Fruit fly (Drosophila melanogaster) whole organism, embryonic: ENCODE results near the gene CG17154.

Source experiments
- B-H1 ChIP-seq: fragments of 200-800 bp; sonication (Bioruptor generic); IDR thresholded peaks from 3 replicates; pipeline ENCODE4 v1.3.6; 2022; ENCODE audit warnings: missing biosample characterization, missing genetic modification characterization
- CG10366 ChIP-seq: fragments of 200-800 bp; sonication (Bioruptor generic); IDR thresholded peaks from 2 replicates; pipeline ENCODE4 v1.3.6; 2022; ENCODE audit warnings: missing biosample characterization, missing genetic modification characterization
- CG10543 ChIP-seq: fragments of 200-800 bp; sonication (Bioruptor generic); optimal IDR thresholded peaks from 3 replicates; lab custom pipeline; 2017; ENCODE audit warnings: missing biosample characterization, mild to moderate bottlenecking, missing genetic modification characterization, moderate library complexity
- CG1233 ChIP-seq: fragments of 200-800 bp; sonication (Bioruptor generic); optimal IDR thresholded peaks from 4 replicates; lab custom pipeline; 2018; ENCODE audit warnings: missing biosample characterization, mild to moderate bottlenecking, missing genetic modification characterization
- CG12744 ChIP-seq: fragments of 200-800 bp; sonication (Bioruptor generic); optimal IDR thresholded peaks from 2 replicates; lab custom pipeline; 2016; ENCODE audit warnings: missing biosample characterization, missing genetic modification characterization
- CG13123 ChIP-seq: fragments of 200-800 bp; sonication (Bioruptor generic); optimal IDR thresholded peaks from 2 replicates; lab custom pipeline; 2016; ENCODE audit warnings: missing biosample characterization, missing genetic modification characterization
- CG15696 ChIP-seq: fragments of 200-800 bp; sonication (Bioruptor generic); optimal IDR thresholded peaks from 2 replicates; lab custom pipeline; 2019; ENCODE audit warnings: missing biosample characterization, mild to moderate bottlenecking, missing genetic modification characterization, moderate library complexity
- CG18476 ChIP-seq: fragments of 200-800 bp; sonication (Bioruptor generic); optimal IDR thresholded peaks from 2 replicates; lab custom pipeline; 2016; ENCODE audit warnings: missing biosample characterization, mild to moderate bottlenecking, missing genetic modification characterization
- CG2889 ChIP-seq: fragments of 200-800 bp; sonication (Bioruptor generic); IDR thresholded peaks from 3 replicates; pipeline ENCODE4 v1.3.6; 2022; ENCODE audit warnings: missing biosample characterization, missing genetic modification characterization
- CG33557 ChIP-seq: fragments of 200-800 bp; sonication (Bioruptor generic); optimal IDR thresholded peaks from 2 replicates; lab custom pipeline; 2019; ENCODE audit warnings: missing biosample characterization, mild to moderate bottlenecking, missing genetic modification characterization, moderate library complexity
- CG34422 ChIP-seq: fragments of 200-800 bp; sonication (Bioruptor generic); IDR thresholded peaks from 3 replicates; pipeline ENCODE4 v1.3.6; 2022; ENCODE audit warnings: missing biosample characterization, missing genetic modification characterization
- CG6254 ChIP-seq: fragments of 200-800 bp; sonication (Bioruptor generic); optimal IDR thresholded peaks from 3 replicates; lab custom pipeline; 2017; ENCODE audit warnings: mild to moderate bottlenecking, missing biosample characterization, missing genetic modification reagents, missing genetic modification characterization
- CG6654 ChIP-seq: fragments of 200-800 bp; sonication (Bioruptor generic); optimal IDR thresholded peaks from 2 replicates; lab custom pipeline; 2017; ENCODE audit warnings: missing biosample characterization, mild to moderate bottlenecking, missing genetic modification characterization
- CG7786 ChIP-seq: fragments of 200-800 bp; sonication (Bioruptor generic); optimal IDR thresholded peaks from 2 replicates; lab custom pipeline; 2016; ENCODE audit warnings: missing biosample characterization, missing genetic modification characterization
- CG7987 ChIP-seq: fragments of 200-800 bp; sonication (Bioruptor generic); optimal IDR thresholded peaks from 2 replicates; lab custom pipeline; 2018; ENCODE audit warnings: missing biosample characterization, mild to moderate bottlenecking, missing genetic modification characterization, moderate library complexity
- CG9817 ChIP-seq: fragments of 200-800 bp; sonication (Bioruptor generic); optimal IDR thresholded peaks from 2 replicates; lab custom pipeline; 2018; ENCODE audit warnings: missing biosample characterization, mild to moderate bottlenecking, missing genetic modification characterization, moderate library complexity
- CG9876 ChIP-seq: fragments of 200-800 bp; sonication (Bioruptor generic); optimal IDR thresholded peaks from 2 replicates; lab custom pipeline; 2016; ENCODE audit warnings: missing biosample characterization, missing genetic modification characterization
- Camta ChIP-seq: fragments of 200-800 bp; sonication (Bioruptor generic); optimal IDR thresholded peaks from 2 replicates; lab custom pipeline; 2016; ENCODE audit warnings: missing biosample characterization, missing genetic modification characterization
- E2f1 ChIP-seq: fragments of 200-800 bp; sonication (Bioruptor generic); IDR thresholded peaks from 2 replicates; pipeline ENCODE4 v1.3.6; 2022; ENCODE audit warnings: missing biosample characterization, missing genetic modification characterization
- MBD-R2 ChIP-seq: fragments of 200-800 bp; sonication (Bioruptor generic); IDR thresholded peaks from 2 replicates; pipeline ENCODE4 v1.3.6; 2022; ENCODE audit warnings: missing biosample characterization, missing genetic modification characterization
- Max ChIP-seq: fragments of 200-800 bp; sonication (Bioruptor generic); optimal IDR thresholded peaks from 2 replicates; lab custom pipeline; 2016; ENCODE audit warnings: missing biosample characterization, mild to moderate bottlenecking, missing genetic modification characterization
- Mes4 ChIP-seq: fragments of 200-800 bp; sonication (Bioruptor generic); optimal IDR thresholded peaks from 2 replicates; lab custom pipeline; 2016; ENCODE audit warnings: missing biosample characterization, missing genetic modification characterization
- Sin3A ChIP-seq: fragments of >200 bp; optimal IDR thresholded peaks from 2 replicates; lab custom pipeline; 2018
- amos ChIP-seq: fragments of 200-800 bp; sonication (Bioruptor generic); IDR thresholded peaks from 2 replicates; pipeline ENCODE4 v1.3.6; 2022; ENCODE audit warnings: missing biosample characterization, missing genetic modification characterization; ENCODE audit not compliant: partially characterized antibody
- ara ChIP-seq: fragments of 200-800 bp; sonication (Bioruptor generic); IDR thresholded peaks from 2 replicates; pipeline ENCODE4 v1.3.6; 2022; ENCODE audit warnings: missing biosample characterization, missing genetic modification characterization
- chif ChIP-seq, 2 experiments: fragments of 200-800 bp; sonication (Bioruptor generic); optimal IDR thresholded peaks; 3 replicates each; lab custom pipeline; 2016; ENCODE audit warnings: missing biosample characterization in 2 of 2, missing genetic modification characterization in 2 of 2
- chm ChIP-seq: fragments of 200-800 bp; sonication (Bioruptor generic); IDR thresholded peaks from 2 replicates; pipeline ENCODE4 v1.3.6; 2022; ENCODE audit warnings: missing biosample characterization, missing genetic modification characterization
- ci ChIP-seq: fragments of 200-800 bp; sonication (Bioruptor generic); IDR thresholded peaks from 3 replicates; pipeline ENCODE4 v1.3.6; 2022; ENCODE audit warnings: missing biosample characterization, missing genetic modification characterization
- da ChIP-seq: fragments of 200-800 bp; sonication (Bioruptor generic); optimal IDR thresholded peaks from 2 replicates; lab custom pipeline; 2016; ENCODE audit warnings: missing biosample characterization, missing genetic modification characterization
- dm ChIP-seq: fragments of 200-800 bp; sonication (Bioruptor generic); optimal IDR thresholded peaks from 3 replicates; lab custom pipeline; 2016; ENCODE audit warnings: missing biosample characterization, missing genetic modification characterization
- dmrt99B ChIP-seq: fragments of 200-800 bp; sonication (Bioruptor generic); optimal IDR thresholded peaks from 2 replicates; lab custom pipeline; 2018; ENCODE audit warnings: missing biosample characterization, mild to moderate bottlenecking, missing genetic modification characterization, moderate library complexity
- fd64A ChIP-seq: fragments of 200-800 bp; sonication (Bioruptor generic); optimal IDR thresholded peaks from 3 replicates; lab custom pipeline; 2018; ENCODE audit warnings: missing biosample characterization, mild to moderate bottlenecking, missing genetic modification characterization
- gcm ChIP-seq: fragments of 200-800 bp; sonication (Bioruptor generic); optimal IDR thresholded peaks from 2 replicates; lab custom pipeline; 2019; ENCODE audit warnings: missing biosample characterization, mild to moderate bottlenecking, missing genetic modification characterization, moderate library complexity
- gfzf ChIP-seq: fragments of 200-800 bp; sonication (Bioruptor generic); optimal IDR thresholded peaks from 2 replicates; lab custom pipeline; 2016; ENCODE audit warnings: missing biosample characterization, mild to moderate bottlenecking, missing genetic modification characterization, moderate library complexity
- grn ChIP-seq: fragments of 200-800 bp; sonication (Bioruptor generic); optimal IDR thresholded peaks from 3 replicates; lab custom pipeline; 2017; ENCODE audit warnings: missing biosample characterization, missing genetic modification characterization
- hkb ChIP-seq, 2 experiments: fragments of 200-800 bp in 1 of 2; fragments of >200 bp in 1 of 2; sonication (Bioruptor generic) in 1 of 2; IDR thresholded peaks in 1 of 2; optimal IDR thresholded peaks in 1 of 2; 2 replicates each; pipeline versions ENCODE4 v1.3.6 to Lab custom; 2017 to 2022; ENCODE audit warnings: missing biosample characterization in 1 of 2, missing genetic modification characterization in 1 of 2
- inv ChIP-seq: fragments of 200-800 bp; sonication (Bioruptor generic); IDR thresholded peaks from 2 replicates; pipeline ENCODE4 v1.3.6; 2022; ENCODE audit warnings: missing biosample characterization, missing genetic modification characterization; ENCODE audit not compliant: partially characterized antibody
- jing ChIP-seq: fragments of 200-800 bp; sonication (Bioruptor generic); optimal IDR thresholded peaks from 2 replicates; lab custom pipeline; 2018; ENCODE audit warnings: missing biosample characterization, mild to moderate bottlenecking, missing genetic modification characterization
- knrl ChIP-seq: fragments of 200-800 bp; sonication (Bioruptor generic); IDR thresholded peaks from 3 replicates; pipeline ENCODE4 v1.3.6; 2022; ENCODE audit warnings: missing biosample characterization, missing genetic modification characterization; ENCODE audit not compliant: partially characterized antibody
- lab ChIP-seq: fragments of 200-800 bp; sonication (Bioruptor generic); optimal IDR thresholded peaks from 3 replicates; lab custom pipeline; 2017; ENCODE audit warnings: missing biosample characterization, missing genetic modification characterization, mild to moderate bottlenecking, moderate library complexity, missing genetic modification reagents
- nerfin-1 ChIP-seq: fragments of 200-800 bp; sonication (Bioruptor generic); optimal IDR thresholded peaks from 3 replicates; lab custom pipeline; 2019; ENCODE audit warnings: missing biosample characterization, mild to moderate bottlenecking, missing genetic modification characterization, moderate library complexity
- p53 ChIP-seq: fragments of 200-800 bp; sonication (Bioruptor generic); optimal IDR thresholded peaks from 2 replicates; lab custom pipeline; 2016; ENCODE audit warnings: missing biosample characterization, missing genetic modification characterization
- pnt ChIP-seq: fragments of 200-800 bp; sonication (Bioruptor generic); optimal IDR thresholded peaks from 3 replicates; lab custom pipeline; 2016; ENCODE audit warnings: missing biosample characterization, missing genetic modification characterization
- repo ChIP-seq: fragments of 200-800 bp; sonication (Bioruptor generic); optimal IDR thresholded peaks from 2 replicates; lab custom pipeline; 2016; ENCODE audit warnings: missing biosample characterization, missing genetic modification characterization
- ro ChIP-seq: fragments of 200-800 bp; sonication (Bioruptor generic); IDR thresholded peaks from 2 replicates; pipeline ENCODE4 v1.3.6; 2022; ENCODE audit warnings: missing biosample characterization, missing genetic modification characterization
- sim ChIP-seq: fragments of 200-800 bp; sonication (Bioruptor generic); IDR thresholded peaks from 2 replicates; pipeline ENCODE4 v1.3.6; 2022; ENCODE audit warnings: missing biosample characterization, missing genetic modification characterization
- sima ChIP-seq: fragments of 200-800 bp; sonication (Bioruptor generic); optimal IDR thresholded peaks from 2 replicates; lab custom pipeline; 2016; ENCODE audit warnings: missing biosample characterization, missing genetic modification characterization
- sqz ChIP-seq: fragments of 200-800 bp; sonication (Bioruptor generic); optimal IDR thresholded peaks from 3 replicates; lab custom pipeline; 2018; ENCODE audit warnings: missing biosample characterization, mild to moderate bottlenecking, missing genetic modification characterization
- trem ChIP-seq: fragments of 200-800 bp; optimal IDR thresholded peaks from 3 replicates; lab custom pipeline; 2019; ENCODE audit warnings: missing biosample characterization, mild to moderate bottlenecking, missing genetic modification characterization, moderate library complexity
- unpg ChIP-seq: fragments of 200-800 bp; sonication (Bioruptor generic); optimal IDR thresholded peaks from 3 replicates; lab custom pipeline; 2018; ENCODE audit warnings: missing biosample characterization, mild to moderate bottlenecking, missing genetic modification characterization, moderate library complexity

CG17154 gene

DNA sequence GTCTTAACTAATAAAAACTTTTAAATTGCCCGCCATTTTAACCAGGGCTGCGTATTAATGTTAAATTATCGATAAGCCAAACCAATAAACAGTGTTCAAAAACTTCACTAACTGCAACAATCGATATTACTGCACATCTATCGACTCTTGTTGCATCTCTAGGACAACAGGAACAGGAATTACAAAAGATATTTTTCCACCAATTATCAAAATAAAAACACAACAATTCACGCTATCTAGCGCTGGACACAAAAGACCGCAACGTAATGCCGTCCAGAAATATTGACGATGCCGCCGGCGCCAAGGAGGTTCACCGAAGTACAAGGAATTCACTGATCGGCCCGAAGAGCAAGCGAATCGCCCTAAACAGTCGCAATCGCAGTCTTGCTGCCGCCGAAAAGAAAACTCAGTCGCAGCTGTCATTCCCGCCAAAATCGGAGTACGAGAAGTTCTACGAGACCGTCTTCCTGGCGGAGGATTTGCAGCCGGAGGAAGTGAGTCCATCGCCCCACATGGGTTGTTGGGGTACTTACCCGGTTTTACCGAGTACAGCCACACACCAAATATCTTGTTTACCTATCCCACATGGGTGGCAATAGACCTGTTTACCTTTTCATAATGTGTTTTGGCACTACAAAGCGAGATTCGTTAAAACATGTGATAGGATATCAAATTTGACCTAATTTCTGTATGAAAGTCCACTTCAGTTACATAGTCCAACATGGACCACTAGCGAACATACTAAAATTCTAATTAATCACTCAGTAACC lies 27.7 kb downstream of the CG17154 start, which contains the start of gene vers (continued):
- no peak for TF ChIP-seq gcm (GFP tag; lab: Kevin White, UChicago)
- TF ChIP-seq CG2889 (GFP tag; lab: Robert Waterston, UW): no peak
- no peak for TF ChIP-seq Camta (GFP tag; lab: Kevin White, UChicago)
- TF ChIP-seq hkb (optimal IDR thresholded peaks at IDR 0.05; lab: Kevin White, UChicago): no peak
- TF ChIP-seq hkb (GFP tag; IDR thresholded peaks at IDR 0.05; lab: Robert Waterston, UW): no peak
- no peak for TF ChIP-seq ro
- TF ChIP-seq CG34422 (GFP tag; lab: Robert Waterston, UW): no peak
- no peak for TF ChIP-seq p53 (GFP tag; lab: Kevin White, UChicago)
- no peak for TF ChIP-seq CG6254 (GFP tag; lab: Kevin White, UChicago)
- TF ChIP-seq CG18476: no peak
- TF ChIP-seq CG12744 (GFP tag; lab: Kevin White, UChicago): no peak
- no peak for TF ChIP-seq da
- TF ChIP-seq amos: peak; percentile 96
- TF ChIP-seq sqz (GFP tag; lab: Kevin White, UChicago): no peak
- TF ChIP-seq CG9817: no peak
- no peak for TF ChIP-seq CG6654
- no peak for TF ChIP-seq CG7786 (GFP tag; lab: Kevin White, UChicago)
- no peak for TF ChIP-seq sim (GFP tag; lab: Robert Waterston, UW)
- TF ChIP-seq Sin3A: peak; percentile 13
- TF ChIP-seq CG15696 (tag; lab: Kevin White, UChicago): no peak
- TF ChIP-seq CG10366 (GFP tag; lab: Robert Waterston, UW): no peak; the same call in 1 of the 2 replicates
- TF ChIP-seq pnt (GFP tag; lab: Kevin White, UChicago): no peak
- TF ChIP-seq lab: no peak
- TF ChIP-seq unpg (GFP tag; lab: Kevin White, UChicago): no peak
- peak; percentile 73 for TF ChIP-seq MBD-R2 (GFP tag; lab: Robert Waterston, UW)
- peak; percentile 90 for TF ChIP-seq knrl (GFP tag; lab: Robert Waterston, UW)
- TF ChIP-seq ci (GFP tag; lab: Robert Waterston, UW): peak; percentile 32; the same call in 2 of the 3 replicates
- no peak for TF ChIP-seq grn (GFP tag; lab: Kevin White, UChicago)
- TF ChIP-seq B-H1 (GFP tag; lab: Robert Waterston, UW): no peak
- TF ChIP-seq sima (GFP tag; lab: Kevin White, UChicago): no peak
- no peak for TF ChIP-seq Mes4 (GFP tag; lab: Kevin White, UChicago)
- no peak for TF ChIP-seq CG1233 (GFP tag; lab: Kevin White, UChicago)
- TF ChIP-seq chm (GFP tag; lab: Robert Waterston, UW): no peak
- TF ChIP-seq dmrt99B (tag; lab: Kevin White, UChicago): no peak
- TF ChIP-seq fd64A (GFP tag; lab: Kevin White, UChicago): no peak
- TF ChIP-seq gfzf (GFP tag; lab: Kevin White, UChicago): peak; percentile 12
- TF ChIP-seq jing: no peak
- TF ChIP-seq CG10543 (GFP tag; lab: Kevin White, UChicago): no peak
- no peak for TF ChIP-seq CG9876
- TF ChIP-seq CG13123 (GFP tag; lab: Kevin White, UChicago): no peak
- TF ChIP-seq chif (GFP tag; optimal IDR thresholded peaks at IDR 0.05; lab: Kevin White, UChicago): no peak
- TF ChIP-seq E2f1 (GFP tag; lab: Robert Waterston, UW): no peak
- no peak for TF ChIP-seq repo (GFP tag; lab: Kevin White, UChicago)
- no peak for TF ChIP-seq CG33557 (GFP tag; lab: Kevin White, UChicago)
- TF ChIP-seq Max (GFP tag; lab: Kevin White, UChicago): peak; percentile 56
- TF ChIP-seq dm (GFP tag; lab: Kevin White, UChicago): peak; percentile 13
- peak; percentile 90 for TF ChIP-seq inv (GFP tag; lab: Robert Waterston, UW)
- TF ChIP-seq trem: peak; percentile 69
- TF ChIP-seq nerfin-1 (tag; lab: Kevin White, UChicago): no peak
- TF ChIP-seq CG7987 (GFP tag; lab: Kevin White, UChicago): no peak
- TF ChIP-seq ara: 0 out of 2 replicates have a peak, but pooled peaks have one; percentile 10
